Worm (Caenorhabditis elegans) whole organism, early embryonic: ENCODE measurements around the gene cest-33.

Source experiments
- B0310.2 ChIP-seq: sonication (generic microtip); optimal IDR thresholded peaks from 2 replicates; lab custom pipeline; 2016; ENCODE audit warnings: mild to moderate bottlenecking, missing genetic modification characterization, missing compliant biosample characterization
- F13C5.2 ChIP-seq: sonication (generic microtip); optimal IDR thresholded peaks from 2 replicates; lab custom pipeline; 2017; ENCODE audit warnings: mild to moderate bottlenecking, missing genetic modification characterization, inconsistent platforms, missing compliant biosample characterization
- aly-1 ChIP-seq: sonication (generic microtip); optimal IDR thresholded peaks from 2 replicates; lab custom pipeline; 2016; ENCODE audit warnings: missing genetic modification characterization, missing compliant biosample characterization
- ama-1 ChIP-seq: fragments of 150-350 bp; optimal IDR thresholded peaks from 2 replicates; lab custom pipeline; 2014
- ceh-13 ChIP-seq: fragments of 200-800 bp; sonication (Bioruptor generic); optimal IDR thresholded peaks from 2 replicates; lab custom pipeline; 2018; ENCODE audit warnings: mild to moderate bottlenecking, missing genetic modification characterization, missing compliant biosample characterization
- ceh-36 ChIP-seq: sonication (generic microtip); optimal IDR thresholded peaks from 2 replicates; lab custom pipeline; 2016; ENCODE audit warnings: missing genetic modification characterization, inconsistent platforms, missing compliant biosample characterization
- ets-7 ChIP-seq: sonication (generic microtip); optimal IDR thresholded peaks from 2 replicates; lab custom pipeline; 2016; ENCODE audit warnings: missing genotype, missing genetic modification characterization, missing compliant biosample characterization
- flt-1 ChIP-seq: fragments of 200-800 bp; sonication (Bioruptor generic); IDR thresholded peaks from 2 replicates; pipeline ENCODE4 v1.3.6; 2022; ENCODE audit warnings: missing genetic modification characterization, missing compliant biosample characterization
- hmbx-1 ChIP-seq: sonication (generic microtip); optimal IDR thresholded peaks from 2 replicates; lab custom pipeline; 2016; ENCODE audit warnings: mild to moderate bottlenecking, missing genetic modification characterization, missing compliant biosample characterization
- hmg-4 ChIP-seq: fragments of 200-800 bp; sonication (Bioruptor generic); optimal IDR thresholded peaks from 2 replicates; lab custom pipeline; 2018; ENCODE audit warnings: mild to moderate bottlenecking, missing genetic modification characterization, missing compliant biosample characterization
- hnd-1 ChIP-seq: sonication (generic microtip); optimal IDR thresholded peaks from 2 replicates; lab custom pipeline; 2016; ENCODE audit warnings: missing genetic modification characterization, missing compliant biosample characterization
- pes-1 ChIP-seq: fragments of 200-800 bp; sonication (Bioruptor generic); IDR thresholded peaks from 2 replicates; pipeline ENCODE4 v1.3.6; 2022; ENCODE audit warnings: missing genetic modification reagents, missing genetic modification characterization, missing compliant biosample characterization
- scrt-1 ChIP-seq: fragments of 200-800 bp; sonication (Bioruptor generic); IDR thresholded peaks from 2 replicates; pipeline ENCODE4 v1.3.6; 2022; ENCODE audit warnings: missing genetic modification characterization, missing compliant biosample characterization
- sea-1 ChIP-seq: fragments of 200-800 bp; sonication (Bioruptor generic); conservative IDR thresholded peaks from 2 replicates; pipeline ENCODE4 v1.3.6; 2022; ENCODE audit warnings: missing genetic modification characterization, missing compliant biosample characterization
- tbx-11 ChIP-seq: fragments of 200-800 bp; sonication (Bioruptor generic); IDR thresholded peaks from 2 replicates; pipeline ENCODE4 v1.3.6; 2022; ENCODE audit warnings: missing genetic modification characterization, missing compliant biosample characterization
- tbx-37 ChIP-seq: fragments of 200-800 bp; sonication (Bioruptor generic); conservative IDR thresholded peaks from 2 replicates; pipeline ENCODE4 v1.3.6; 2022; ENCODE audit warnings: missing genetic modification reagents, missing genetic modification characterization, missing compliant biosample characterization
- tra-4 ChIP-seq: sonication (generic microtip); optimal IDR thresholded peaks from 2 replicates; lab custom pipeline; 2017; ENCODE audit warnings: missing genetic modification characterization, missing compliant biosample characterization

The cest-33 gene

DNA sequence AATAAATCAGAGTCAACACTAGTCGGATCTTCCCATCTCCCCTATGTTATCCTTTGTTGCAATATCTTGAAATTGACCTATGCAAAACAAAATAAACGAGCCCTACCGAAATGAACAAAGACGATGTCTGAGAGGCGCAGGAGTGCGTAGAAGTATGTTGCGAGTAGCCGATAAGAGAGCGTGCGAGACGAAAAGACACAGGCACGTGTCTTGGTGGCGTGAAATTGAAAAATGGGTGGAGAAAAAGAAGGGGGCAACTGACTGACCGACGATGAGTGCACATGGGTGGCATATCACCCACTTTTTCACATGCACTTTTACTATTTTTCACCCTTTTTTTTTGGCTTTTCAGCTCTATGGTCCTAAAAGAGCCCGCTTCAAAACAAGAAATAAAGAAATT lies 17.3 kb downstream of the cest-33 start:
- TF ChIP-seq pes-1 (GFP tag; lab: Robert Waterston, UW) (no peak), flt-1 (GFP tag; lab: Robert Waterston, UW) (no peak), F13C5.2 (tag; lab: Kevin White, UChicago) (no peak), ama-1 (lab: Kevin White, UChicago) (no peak), tbx-37 (GFP tag; lab: Robert Waterston, UW) (no peak), ceh-13 (GFP tag; lab: Kevin White, UChicago) (no peak), ets-7 (no peak), tbx-11 (GFP tag; lab: Robert Waterston, UW) (no peak)

DNA sequence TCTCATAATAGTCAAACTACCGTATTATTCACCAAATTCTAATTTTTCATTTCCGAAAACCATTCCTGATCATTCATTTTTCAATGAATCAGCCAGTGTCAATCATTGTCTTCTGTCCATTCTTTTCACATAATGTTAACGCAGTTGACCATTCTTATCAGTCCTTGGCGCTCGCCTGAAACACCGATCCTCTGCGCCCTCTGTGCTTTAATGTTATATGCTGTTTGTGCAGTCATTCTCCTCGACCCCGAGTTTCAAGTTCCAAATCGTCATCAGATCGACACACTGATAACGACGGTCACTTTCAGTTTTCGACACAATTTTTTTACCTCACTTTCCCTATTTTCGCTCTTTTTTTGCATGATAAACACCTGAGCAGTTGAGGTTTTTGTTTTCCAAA lies 18.6 kb downstream of the cest-33 start:
- TF ChIP-seq ceh-36 (tag; lab: Kevin White, UChicago): no peak
- no peak for TF ChIP-seq ama-1 (lab: Kevin White, UChicago)

DNA sequence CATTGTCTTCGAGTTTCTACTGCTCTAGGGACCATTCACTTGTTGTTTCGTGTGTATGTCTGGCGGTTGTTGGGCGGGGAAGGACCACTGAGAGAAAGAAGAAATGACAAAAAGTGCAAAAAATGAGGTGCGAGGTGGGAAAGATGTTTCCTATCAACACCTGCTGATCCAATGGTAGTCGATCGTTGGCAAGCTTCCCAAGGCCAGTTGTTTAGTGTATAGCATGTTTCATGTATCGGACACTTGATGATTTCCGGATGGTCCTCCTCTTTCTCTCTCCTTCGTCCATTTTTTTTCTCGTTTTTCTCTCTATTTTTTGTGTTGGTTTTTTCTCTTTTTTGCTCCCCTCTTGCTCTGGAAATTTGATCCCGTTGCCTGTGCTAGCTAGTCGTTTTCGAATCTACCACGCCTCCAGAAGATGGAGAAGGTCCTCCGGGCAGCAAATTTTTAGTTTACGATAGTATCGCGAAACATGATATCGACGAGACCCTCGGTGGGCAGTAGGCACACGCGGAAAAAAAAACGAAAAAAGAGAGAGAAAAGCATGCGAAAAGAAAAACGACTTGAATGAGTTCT lies 19.3 kb downstream of the cest-33 start:
- no peak for TF ChIP-seq pes-1 (GFP tag; lab: Robert Waterston, UW)
- TF ChIP-seq ama-1 (lab: Kevin White, UChicago): no peak
- TF ChIP-seq ceh-13 (GFP tag; lab: Kevin White, UChicago): no peak

DNA sequence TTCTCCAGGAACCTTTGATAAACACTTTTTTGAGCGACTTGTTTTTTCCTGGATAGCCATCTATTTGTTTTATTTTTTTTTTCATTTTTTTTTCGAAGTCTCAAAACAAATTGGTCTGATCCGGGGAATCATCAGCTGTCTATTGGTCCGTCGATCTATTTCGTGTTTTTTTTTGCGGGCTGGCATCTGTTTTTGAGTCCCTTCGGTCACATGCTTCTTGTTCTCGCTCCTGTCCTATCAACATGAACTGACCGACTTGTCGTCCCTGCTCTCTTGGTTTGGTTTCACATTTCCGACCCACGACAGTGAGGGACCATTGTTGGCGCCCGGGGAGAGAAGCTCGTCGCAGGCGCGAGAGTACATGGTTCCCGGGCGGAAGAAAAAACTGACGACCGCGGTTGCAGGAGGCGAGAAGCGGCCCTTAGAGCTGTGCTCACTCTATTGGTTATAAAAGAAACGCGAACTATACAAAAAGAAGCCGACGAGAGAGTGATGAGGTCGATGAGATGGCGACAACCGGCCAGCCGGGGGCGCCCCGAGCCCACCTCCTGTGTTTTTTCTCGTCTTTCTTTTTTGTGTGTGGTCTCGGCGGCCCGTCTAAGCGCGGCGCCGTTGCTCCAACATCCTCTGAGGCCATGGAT lies 20.8 kb downstream of the cest-33 start:
- TF ChIP-seq aly-1 (peak; percentile 20), flt-1 (GFP tag; lab: Robert Waterston, UW) (no peak)

- TF ChIP-seq ets-7: no peak
- no peak for TF ChIP-seq ceh-36 (tag; lab: Kevin White, UChicago)
- no peak for TF ChIP-seq scrt-1 (GFP tag; lab: Robert Waterston, UW)
- no peak for TF ChIP-seq tra-4
- no peak for TF ChIP-seq hnd-1 (tag; lab: Kevin White, UChicago)
- TF ChIP-seq F13C5.2 (tag; lab: Kevin White, UChicago): no peak
- TF ChIP-seq B0310.2: no peak
- TF ChIP-seq sea-1 (GFP tag; lab: Robert Waterston, UW): no peak
- no peak for TF ChIP-seq tbx-11 (GFP tag; lab: Robert Waterston, UW)
- no peak for TF ChIP-seq aly-1
- TF ChIP-seq hmg-4: no peak
These were observed 23.0 kb downstream of the cest-33 start for ce11 chrV:6342502-6342901.

- TF ChIP-seq tbx-37 (GFP tag; lab: Robert Waterston, UW): no peak
- no peak for TF ChIP-seq ceh-36 (tag; lab: Kevin White, UChicago)
- TF ChIP-seq B0310.2: no peak
- no peak for TF ChIP-seq tbx-11 (GFP tag; lab: Robert Waterston, UW)
- no peak for TF ChIP-seq ets-7
- no peak for TF ChIP-seq F13C5.2 (tag; lab: Kevin White, UChicago)
- no peak for TF ChIP-seq flt-1 (GFP tag; lab: Robert Waterston, UW)
- no peak for TF ChIP-seq pes-1 (GFP tag; lab: Robert Waterston, UW)
- TF ChIP-seq ceh-13 (GFP tag; lab: Kevin White, UChicago): no peak
- no peak for TF ChIP-seq tra-4
- no peak for TF ChIP-seq hmg-4
- no peak for TF ChIP-seq aly-1
These were observed 24.3 kb downstream of the cest-33 start for ce11 chrV:6341078-6341638.

ce11 chrV:6336108-6336507 lies 29.4 kb downstream of the cest-33 start, which contains the start of gene T28C12.6:
Gene T28C12.6 (minus strand): TSS chrV:6336119.
- TF ChIP-seq ets-7 (no peak), B0310.2 (no peak), ceh-36 (tag; lab: Kevin White, UChicago) (no peak), aly-1 (no peak), hmbx-1 (tag; lab: Kevin White, UChicago) (no peak), tbx-11 (GFP tag; lab: Robert Waterston, UW) (no peak), pes-1 (GFP tag; lab: Robert Waterston, UW) (no peak), sea-1 (GFP tag; lab: Robert Waterston, UW) (no peak), hnd-1 (tag; lab: Kevin White, UChicago) (no peak), F13C5.2 (tag; lab: Kevin White, UChicago) (no peak)

DNA sequence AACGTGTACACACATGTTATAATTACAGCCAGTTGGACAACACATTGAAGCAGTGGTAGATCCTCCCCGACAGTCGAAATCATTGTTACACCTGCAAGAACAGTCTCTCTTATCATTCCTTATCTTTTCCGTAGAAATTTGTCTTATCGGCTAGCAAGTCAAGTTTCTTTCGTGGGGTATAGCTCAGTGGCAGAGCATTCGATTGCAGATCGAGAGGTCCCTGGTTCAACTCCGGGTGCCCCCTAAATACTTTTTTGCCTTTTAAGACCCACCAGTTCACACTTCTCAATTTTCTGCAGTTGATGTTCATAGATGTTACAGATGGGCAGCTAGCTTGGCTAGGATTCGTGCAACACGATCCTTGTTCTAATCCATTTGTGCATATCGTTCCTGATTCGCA lies 30.2 kb downstream of the cest-33 start:
- TF ChIP-seq hnd-1 (tag; lab: Kevin White, UChicago): no peak

- TF ChIP-seq sea-1 (GFP tag; lab: Robert Waterston, UW): no peak
- TF ChIP-seq ama-1 (lab: Kevin White, UChicago): no peak
- TF ChIP-seq pes-1 (GFP tag; lab: Robert Waterston, UW): no peak
- no peak for TF ChIP-seq tbx-37 (GFP tag; lab: Robert Waterston, UW)
- no peak for TF ChIP-seq flt-1 (GFP tag; lab: Robert Waterston, UW)
- TF ChIP-seq B0310.2: no peak
- TF ChIP-seq scrt-1 (GFP tag; lab: Robert Waterston, UW): no peak
- TF ChIP-seq hmbx-1 (tag; lab: Kevin White, UChicago): no peak
- TF ChIP-seq ceh-36 (tag; lab: Kevin White, UChicago): no peak
These were observed 33.9 kb downstream of the cest-33 start, which contains the start of gene T28C12.1 for ce11 chrV:6331607-6332006. Gene T28C12.1 (plus strand): TSS chrV:6331907.
